Fruit fly (Drosophila melanogaster): ENCODE results near the gene lin-52.

- TF ChIP-seq Sin3A (optimal IDR thresholded peaks at IDR 0.05): no peak
- no peak for TF ChIP-seq h (optimal IDR thresholded peaks at IDR 0.05)
- TF ChIP-seq psq (optimal IDR thresholded peaks at IDR 0.05): no peak
- TF ChIP-seq Myc (optimal IDR thresholded peaks at IDR 0.05): no peak
- no peak for TF ChIP-seq ttk (optimal IDR thresholded peaks at IDR 0.05)
- no peak for TF ChIP-seq insv (optimal IDR thresholded peaks at IDR 0.05)
Measured at dm6 chrX:5752838-5753237, 1.9 kb downstream of the lin-52 start.
